Worm (Caenorhabditis elegans) whole organism, L2 larva: ENCODE results near the gene C25H3.10.

Experiments
- C34F6.9 ChIP-seq: fragments of 150-350 bp; optimal IDR thresholded peaks from 2 replicates; lab custom pipeline; 2014; ENCODE audit warnings: missing biosample characterization, missing genetic modification characterization
- F13H6.1 ChIP-seq: sonication (generic microtip); optimal IDR thresholded peaks from 2 replicates; lab custom pipeline; 2016; ENCODE audit warnings: missing genetic modification characterization, missing compliant biosample characterization
- R02D3.7 ChIP-seq: fragments of 150-350 bp; optimal IDR thresholded peaks from 2 replicates; lab custom pipeline; 2014; ENCODE audit warnings: missing biosample characterization, missing genetic modification characterization
- ZK546.5 ChIP-seq: sonication (generic microtip); optimal IDR thresholded peaks from 2 replicates; lab custom pipeline; 2017; ENCODE audit warnings: missing biosample characterization, missing genetic modification characterization
- alr-1 ChIP-seq: fragments of 150-350 bp; optimal IDR thresholded peaks from 2 replicates; lab custom pipeline; 2014; ENCODE audit warnings: missing biosample characterization, missing genetic modification characterization
- aly-2 ChIP-seq: fragments of 150-350 bp; optimal IDR thresholded peaks from 2 replicates; lab custom pipeline; 2014; ENCODE audit warnings: missing biosample characterization, missing genetic modification characterization
- ama-1 ChIP-seq: fragments of 150-350 bp; optimal IDR thresholded peaks from 2 replicates; lab custom pipeline; 2018; ENCODE audit warnings: inconsistent platforms
- blmp-1 ChIP-seq: sonication (generic microtip); optimal IDR thresholded peaks from 2 replicates; lab custom pipeline; 2017; ENCODE audit warnings: missing genetic modification characterization, mild to moderate bottlenecking, missing compliant biosample characterization, antibody characterized with exemption, moderate library complexity; ENCODE audit not compliant: insufficient read depth
- crh-2 ChIP-seq: sonication (generic microtip); optimal IDR thresholded peaks from 2 replicates; lab custom pipeline; 2017; ENCODE audit warnings: missing biosample characterization, missing genetic modification characterization
- egl-27 ChIP-seq: sonication (generic microtip); optimal IDR thresholded peaks from 3 replicates; lab custom pipeline; 2017; ENCODE audit warnings: missing biosample characterization, missing genetic modification reagents, missing genetic modification characterization
- elt-1 ChIP-seq: fragments of 150-350 bp; optimal IDR thresholded peaks from 2 replicates; lab custom pipeline; 2014; ENCODE audit warnings: missing biosample characterization, missing genetic modification characterization
- elt-3 ChIP-seq: sonication (generic microtip); optimal IDR thresholded peaks from 2 replicates; lab custom pipeline; 2017; ENCODE audit warnings: missing biosample characterization, missing genetic modification characterization
- fos-1 ChIP-seq: fragments of 150-350 bp; optimal IDR thresholded peaks from 2 replicates; lab custom pipeline; 2014; ENCODE audit warnings: missing biosample characterization, missing genetic modification characterization
- gmeb-1 ChIP-seq: fragments of 150-350 bp; optimal IDR thresholded peaks from 2 replicates; lab custom pipeline; 2014; ENCODE audit warnings: missing biosample characterization, missing genetic modification characterization
- lin-11 ChIP-seq: fragments of 150-350 bp; sonication (generic microtip); optimal IDR thresholded peaks from 2 replicates; lab custom pipeline; 2014; ENCODE audit warnings: missing biosample characterization, missing genetic modification characterization, inconsistent platforms, mixed read lengths
- lin-39 ChIP-seq: fragments of 150-350 bp; optimal IDR thresholded peaks from 2 replicates; lab custom pipeline; 2014; ENCODE audit warnings: missing biosample characterization, missing genetic modification reagents, missing genetic modification characterization
- lsy-2 ChIP-seq, 2 experiments: fragments of 150-350 bp in 1 of 2; sonication (generic microtip) in 1 of 2; optimal IDR thresholded peaks; 2 replicates each; lab custom pipeline; 2014 to 2017; ENCODE audit warnings: missing biosample characterization in 2 of 2, missing genetic modification characterization in 2 of 2
- mdl-1 ChIP-seq, 2 experiments: fragments of 150-350 bp in 1 of 2; sonication (generic microtip) in 1 of 2; optimal IDR thresholded peaks; 2 replicates each; lab custom pipeline; 2017; ENCODE audit warnings: missing biosample characterization in 2 of 2, missing genetic modification characterization in 2 of 2
- nhr-11 ChIP-seq: fragments of 150-350 bp; optimal IDR thresholded peaks from 2 replicates; lab custom pipeline; 2014; ENCODE audit warnings: missing biosample characterization, missing genetic modification characterization
- nhr-12 ChIP-seq: fragments of 150-350 bp; optimal IDR thresholded peaks from 2 replicates; lab custom pipeline; 2014; ENCODE audit warnings: missing biosample characterization, missing genetic modification characterization
- nhr-129 ChIP-seq: fragments of 150-350 bp; optimal IDR thresholded peaks from 2 replicates; lab custom pipeline; 2014; ENCODE audit warnings: missing biosample characterization, missing genetic modification characterization
- nhr-21 ChIP-seq: fragments of 150-350 bp; optimal IDR thresholded peaks from 2 replicates; lab custom pipeline; 2014; ENCODE audit warnings: missing biosample characterization, missing genetic modification characterization
- nhr-23 ChIP-seq: fragments of 150-350 bp; optimal IDR thresholded peaks from 2 replicates; lab custom pipeline; 2014; ENCODE audit warnings: missing biosample characterization, missing genetic modification reagents, missing genetic modification characterization
- nhr-237 ChIP-seq: fragments of 150-350 bp; optimal IDR thresholded peaks from 2 replicates; lab custom pipeline; 2014; ENCODE audit warnings: missing biosample characterization, missing genetic modification characterization
- nhr-25 ChIP-seq: fragments of 150-350 bp; sonication (generic microtip); optimal IDR thresholded peaks from 3 replicates; lab custom pipeline; 2014; ENCODE audit warnings: missing biosample characterization, missing genetic modification characterization
- nhr-77 ChIP-seq: fragments of 150-350 bp; optimal IDR thresholded peaks from 2 replicates; lab custom pipeline; 2014; ENCODE audit warnings: missing biosample characterization, missing genetic modification characterization
- sem-4 ChIP-seq: fragments of 150-350 bp; optimal IDR thresholded peaks from 2 replicates; lab custom pipeline; 2014; ENCODE audit warnings: missing biosample characterization, missing genetic modification reagents, missing genetic modification characterization
- skn-1 ChIP-seq: sonication (generic microtip); optimal IDR thresholded peaks from 2 replicates; lab custom pipeline; 2017; ENCODE audit warnings: missing biosample characterization, missing genetic modification characterization
- sma-9 ChIP-seq, 2 experiments: fragments of 150-350 bp in 1 of 2; sonication (generic microtip) in 1 of 2; optimal IDR thresholded peaks; 2 replicates each; lab custom pipeline; 2014 to 2016; ENCODE audit warnings: missing genetic modification characterization in 2 of 2, mild to moderate bottlenecking in 1 of 2, missing biosample characterization in 1 of 2, missing compliant biosample characterization in 1 of 2, missing genetic modification reagents in 1 of 2, moderate library complexity in 1 of 2
- unc-39 ChIP-seq: fragments of 150-350 bp; optimal IDR thresholded peaks from 2 replicates; lab custom pipeline; 2014; ENCODE audit warnings: missing biosample characterization, missing genetic modification characterization
- unc-55 ChIP-seq: fragments of 150-350 bp; sonication (generic microtip); optimal IDR thresholded peaks from 3 replicates; lab custom pipeline; 2014; ENCODE audit warnings: missing biosample characterization, missing genetic modification reagents, missing genetic modification characterization
- unc-62 ChIP-seq: fragments of 150-350 bp; optimal IDR thresholded peaks from 2 replicates; lab custom pipeline; 2014; ENCODE audit warnings: missing biosample characterization, missing genetic modification reagents, missing genetic modification characterization
- zag-1 ChIP-seq: fragments of 150-350 bp; optimal IDR thresholded peaks from 2 replicates; lab custom pipeline; 2014; ENCODE audit warnings: missing biosample characterization, missing genetic modification characterization
- ztf-1 ChIP-seq: fragments of 200-800 bp; sonication (Bioruptor generic); conservative IDR thresholded peaks from 2 replicates; pipeline ENCODE4 v1.3.6; 2022; ENCODE audit warnings: missing genetic modification characterization, missing compliant biosample characterization
- ztf-11 ChIP-seq: sonication (generic microtip); optimal IDR thresholded peaks from 2 replicates; lab custom pipeline; 2017; ENCODE audit warnings: missing biosample characterization, missing genetic modification characterization
- ztf-4 ChIP-seq: fragments of 150-350 bp; optimal IDR thresholded peaks from 2 replicates; lab custom pipeline; 2014; ENCODE audit warnings: missing biosample characterization, missing genetic modification characterization

C25H3.10 gene

DNA sequence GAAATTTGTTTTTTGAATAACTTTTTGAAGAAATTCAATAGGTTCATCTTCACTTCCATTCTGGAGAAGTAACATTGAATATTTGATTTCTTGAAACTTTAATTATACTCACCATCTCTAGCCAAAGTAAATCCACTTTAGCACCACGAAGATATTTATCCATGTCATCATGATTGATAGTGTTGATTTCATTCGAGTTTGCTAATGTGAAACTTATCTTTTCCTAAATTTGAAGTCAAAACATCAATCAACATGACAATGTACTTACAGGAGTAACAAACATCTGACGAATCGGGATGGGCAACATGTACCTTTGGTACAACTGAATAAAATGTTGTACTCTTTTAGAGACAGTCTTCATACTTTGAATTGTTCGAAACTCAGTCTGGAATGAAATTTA is 1.4 kb downstream of the C25H3.10 start:
- TF ChIP-seq aly-2 (tag; lab: Kevin White, UChicago) (no peak), alr-1 (no peak), unc-55 (no peak), nhr-237 (no peak), nhr-129 (tag; lab: Kevin White, UChicago) (no peak), F13H6.1 (tag; lab: Kevin White, UChicago) (no peak), blmp-1 (no peak), nhr-25 (tag; lab: Kevin White, UChicago) (no peak), nhr-12 (tag; lab: Kevin White, UChicago) (no peak), R02D3.7 (tag; lab: Kevin White, UChicago) (no peak), unc-39 (tag; lab: Kevin White, UChicago) (no peak), fos-1 (no peak), nhr-23 (tag; lab: Kevin White, UChicago) (no peak)

DNA sequence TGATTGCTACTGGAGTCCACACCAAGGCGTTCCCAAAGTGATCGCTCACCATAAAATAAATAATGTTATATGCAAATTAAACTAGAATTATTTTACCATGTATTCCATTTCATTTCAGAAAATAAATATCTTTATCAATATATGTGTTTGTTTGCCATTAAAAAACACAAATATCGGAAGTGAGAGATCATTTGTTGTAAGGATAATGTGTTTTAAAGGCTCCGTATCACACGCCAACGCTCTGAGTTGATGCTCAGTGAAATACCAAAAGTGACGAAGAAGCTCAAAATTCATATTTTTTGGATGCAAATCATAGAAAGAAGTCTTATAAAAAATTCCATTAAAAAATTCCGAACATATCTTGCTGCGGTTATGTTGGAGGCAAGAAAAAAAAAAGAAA is 2.6 kb downstream of the C25H3.10 start:
- TF ChIP-seq nhr-11 (tag; lab: Kevin White, UChicago): no peak
- no peak for TF ChIP-seq ZK546.5 (tag; lab: Kevin White, UChicago)
- TF ChIP-seq sem-4 (tag; lab: Kevin White, UChicago): no peak
- no peak for TF ChIP-seq zag-1 (tag; lab: Kevin White, UChicago)
- no peak for TF ChIP-seq F13H6.1 (tag; lab: Kevin White, UChicago)
- no peak for TF ChIP-seq nhr-23 (tag; lab: Kevin White, UChicago)
- no peak for TF ChIP-seq elt-1 (tag; lab: Kevin White, UChicago)
- TF ChIP-seq C34F6.9 (tag; lab: Kevin White, UChicago): no peak

DNA sequence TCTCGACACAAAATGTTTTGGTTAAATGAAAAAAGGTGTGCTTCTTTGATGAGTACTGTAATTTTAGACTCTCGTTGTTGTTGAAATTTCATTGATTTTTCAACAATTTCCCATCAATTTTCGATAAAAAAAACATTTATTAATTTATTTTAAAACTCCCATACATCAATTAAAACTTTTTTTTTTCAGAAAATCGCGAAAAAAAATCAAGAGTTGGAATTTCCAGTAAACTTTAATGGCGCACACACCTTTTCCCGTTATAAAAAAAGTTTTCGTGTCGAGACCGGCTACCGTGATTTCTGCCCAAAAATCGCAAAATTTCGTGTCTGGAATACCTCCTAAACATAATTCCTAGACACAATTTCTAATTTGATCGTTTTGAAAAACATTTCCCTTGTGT is 4.0 kb downstream of the C25H3.10 start, which contains the start of gene C25H3.14:
Gene C25H3.14, plus strand, starts transcription at position 301 of the 400 bp plus-strand sequence.
- TF ChIP-seq F13H6.1 (tag; lab: Kevin White, UChicago) (no peak), unc-62 (GFP tag; lab: Kevin White, UChicago) (no peak), gmeb-1 (tag; lab: Kevin White, UChicago) (no peak)

DNA sequence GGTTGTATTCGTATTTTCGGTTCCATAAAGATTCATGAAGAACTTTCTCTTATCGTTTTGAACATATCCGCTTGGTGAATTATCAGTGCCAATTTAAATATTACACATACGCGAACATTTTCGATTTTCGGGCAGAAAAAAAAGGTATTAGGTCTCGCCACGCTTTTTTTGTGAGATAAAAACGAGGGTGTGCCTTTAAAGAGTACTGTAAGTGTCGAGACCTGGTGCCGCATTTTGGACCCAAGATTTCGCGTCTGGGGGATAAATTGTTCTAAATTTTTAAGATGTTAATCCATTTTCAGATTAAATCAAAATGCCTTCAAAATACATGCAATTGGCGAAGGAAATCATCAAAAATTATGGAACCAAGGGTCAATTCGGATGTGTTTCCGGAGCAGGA is 4.9 kb downstream of the C25H3.10 start, which contains the start of gene C25H3.3:
Gene C25H3.3, plus strand, starts transcription at position 301 of the 400 bp plus-strand sequence.
- TF ChIP-seq nhr-23 (tag; lab: Kevin White, UChicago) (no peak), ztf-11 (tag; lab: Kevin White, UChicago) (no peak), lin-39 (tag; lab: Kevin White, UChicago) (no peak), ztf-1 (GFP tag; lab: Robert Waterston, UW) (no peak), crh-2 (tag; lab: Kevin White, UChicago) (no peak), ztf-4 (tag; lab: Kevin White, UChicago) (no peak), F13H6.1 (tag; lab: Kevin White, UChicago) (no peak), nhr-25 (tag; lab: Kevin White, UChicago) (no peak), ama-1 (lab: Kevin White, UChicago) (no peak), gmeb-1 (tag; lab: Kevin White, UChicago) (no peak), alr-1 (no peak)

DNA sequence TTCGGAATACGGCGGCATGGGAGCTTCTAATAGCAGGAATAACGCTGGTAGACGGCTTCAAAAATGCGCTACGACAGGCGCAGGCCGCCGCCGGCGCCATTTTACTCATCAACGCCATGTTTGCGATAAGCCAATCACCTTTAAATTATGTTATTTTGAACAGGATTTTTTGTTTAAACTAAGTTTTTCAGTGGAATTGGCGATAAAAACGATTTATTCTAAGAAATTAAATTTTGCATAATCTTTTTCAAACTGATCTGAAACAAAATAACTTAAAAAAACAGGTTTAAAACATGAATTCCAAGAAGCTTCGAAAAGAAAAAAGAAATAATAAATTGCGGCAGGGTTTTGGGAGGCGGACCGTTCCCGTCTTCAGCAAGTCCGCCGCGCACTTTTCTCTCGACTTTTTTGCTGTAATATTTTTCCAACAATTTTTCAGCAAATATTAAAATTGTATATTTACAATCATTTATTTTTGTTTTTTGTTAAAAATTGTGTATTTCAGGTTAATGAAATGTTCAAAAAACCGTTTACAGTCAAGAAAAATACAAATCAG is 7.5 kb downstream of the C25H3.10 start, which contains the start of the genes ndub-5 and eif-2D:
Gene ndub-5, minus strand, starts transcription at position 138 of the 556 bp plus-strand sequence.
Gene eif-2D, plus strand, starts transcription at position 506 of the 556 bp plus-strand sequence.
- TF ChIP-seq mdl-1 (tag; optimal IDR thresholded peaks at IDR 0.05; lab: Kevin White, UChicago): no peak
- no peak for TF ChIP-seq egl-27 (tag; lab: Kevin White, UChicago)
- TF ChIP-seq nhr-11 (tag; lab: Kevin White, UChicago): no peak
- TF ChIP-seq crh-2 (tag; lab: Kevin White, UChicago): no peak
- no peak for TF ChIP-seq lin-11 (tag; lab: Kevin White, UChicago)
- no peak for TF ChIP-seq nhr-77 (tag; lab: Kevin White, UChicago)
- TF ChIP-seq lsy-2 (tag; optimal IDR thresholded peaks at IDR 0.05; lab: Kevin White, UChicago): peak in 1 of 2 experiments; percentile 39
- no peak for TF ChIP-seq skn-1 (tag; lab: Kevin White, UChicago)
- no peak for TF ChIP-seq elt-3 (tag; lab: Kevin White, UChicago)
- no peak for TF ChIP-seq nhr-23 (tag; lab: Kevin White, UChicago)
- no peak for TF ChIP-seq nhr-21 (tag; lab: Kevin White, UChicago)
- TF ChIP-seq C34F6.9 (tag; lab: Kevin White, UChicago): peak; percentile 11
- TF ChIP-seq sma-9 (GFP tag; optimal IDR thresholded peaks at IDR 0.05; lab: Kevin White, UChicago): no peak
- no peak for TF ChIP-seq sma-9 (tag; optimal IDR thresholded peaks at IDR 0.05; lab: Kevin White, UChicago)
